Fruit fly (Drosophila melanogaster) whole organism, embryonic: ENCODE data around the gene Polr3G.

ENCODE experiments used
- CG10209 ChIP-seq: fragments of 200-800 bp; sonication (Bioruptor generic); optimal IDR thresholded peaks from 3 replicates; lab custom pipeline; 2017; ENCODE audit warnings: missing biosample characterization, mild to moderate bottlenecking, missing genetic modification characterization, missing genetic modification reagents
- CG2875 ChIP-seq: fragments of 200-800 bp; sonication (Bioruptor generic); optimal IDR thresholded peaks from 2 replicates; lab custom pipeline; 2017; ENCODE audit warnings: missing biosample characterization, mild to moderate bottlenecking, missing genetic modification characterization, missing genetic modification reagents
- CG7987 ChIP-seq: fragments of 200-800 bp; sonication (Bioruptor generic); optimal IDR thresholded peaks from 2 replicates; lab custom pipeline; 2018; ENCODE audit warnings: missing biosample characterization, mild to moderate bottlenecking, missing genetic modification characterization, moderate library complexity
- Hsf ChIP-seq: fragments of 200-800 bp; sonication (Bioruptor generic); optimal IDR thresholded peaks from 3 replicates; lab custom pipeline; 2016; ENCODE audit warnings: missing biosample characterization, missing genetic modification characterization
- NfI ChIP-seq: fragments of 200-800 bp; sonication (Bioruptor generic); optimal IDR thresholded peaks from 3 replicates; lab custom pipeline; 2018; ENCODE audit warnings: missing biosample characterization, mild to moderate bottlenecking, missing genetic modification characterization, moderate library complexity
- abd-A ChIP-seq: fragments of 200-800 bp; sonication (Bioruptor generic); optimal IDR thresholded peaks from 3 replicates; lab custom pipeline; 2019; ENCODE audit warnings: missing biosample characterization, mild to moderate bottlenecking, missing genetic modification characterization, moderate library complexity
- chm ChIP-seq: fragments of 200-800 bp; sonication (Bioruptor generic); IDR thresholded peaks from 2 replicates; pipeline ENCODE4 v1.3.6; 2022; ENCODE audit warnings: missing biosample characterization, missing genetic modification characterization
- fd102C ChIP-seq: fragments of 200-800 bp; sonication (Bioruptor generic); optimal IDR thresholded peaks from 2 replicates; lab custom pipeline; 2018; ENCODE audit warnings: missing biosample characterization, mild to moderate bottlenecking, missing genetic modification characterization, moderate library complexity
- lbe ChIP-seq: fragments of 200-800 bp; sonication (Bioruptor generic); optimal IDR thresholded peaks from 2 replicates; lab custom pipeline; 2016; ENCODE audit warnings: missing biosample characterization, mild to moderate bottlenecking, missing genetic modification characterization
- sima ChIP-seq: fragments of 200-800 bp; sonication (Bioruptor generic); optimal IDR thresholded peaks from 2 replicates; lab custom pipeline; 2016; ENCODE audit warnings: missing biosample characterization, missing genetic modification characterization
- twi ChIP-seq: fragments of 200-800 bp; optimal IDR thresholded peaks from 2 replicates; lab custom pipeline; 2019; ENCODE audit warnings: missing biosample characterization, mild to moderate bottlenecking, missing genetic modification characterization, moderate library complexity

dm6 chr3L:17400911-17401310 is 26.0 kb downstream of the Polr3G start:
- TF ChIP-seq fd102C (GFP tag; lab: Kevin White, UChicago) (no peak), lbe (no peak), CG7987 (GFP tag; lab: Kevin White, UChicago) (no peak), Hsf (GFP tag; lab: Kevin White, UChicago) (no peak), CG2875 (GFP tag; lab: Kevin White, UChicago) (no peak), NfI (no peak), sima (GFP tag; lab: Kevin White, UChicago) (no peak), chm (GFP tag; lab: Robert Waterston, UW) (no peak), twi (tag; lab: Kevin White, UChicago) (no peak), abd-A (no peak), CG10209 (no peak)
